Worm (Caenorhabditis elegans) whole organism, L4 larva: ENCODE measurements around the gene fat-7.
A peak's percentile ranks its signal among the peaks of the same experiment; 100 is the strongest.

Experiments
- T20F7.1 ChIP-seq: fragments of 200-800 bp; sonication (Bioruptor generic); optimal IDR thresholded peaks from 2 replicates; lab custom pipeline; 2018; ENCODE audit warnings: mild to moderate bottlenecking, missing genetic modification characterization, missing compliant biosample characterization
- Y48G9A.11 ChIP-seq: fragments of 200-800 bp; sonication (Bioruptor generic); IDR thresholded peaks from 2 replicates; pipeline ENCODE4 v1.3.6; 2022; ENCODE audit warnings: missing genetic modification reagents, missing genetic modification characterization, missing compliant biosample characterization
- aha-1 ChIP-seq: fragments of 150-350 bp; peaks from one replicate; lab custom pipeline; 2014; ENCODE audit warnings: missing biosample characterization, missing genetic modification characterization
- ceh-20 ChIP-seq: fragments of 200-800 bp; sonication (Bioruptor generic); IDR thresholded peaks from 2 replicates; pipeline ENCODE4 v1.3.6; 2022; ENCODE audit warnings: missing genetic modification reagents, missing genetic modification characterization, missing compliant biosample characterization
- ceh-28 ChIP-seq: fragments of 150-350 bp; optimal IDR thresholded peaks from 2 replicates; lab custom pipeline; 2014; ENCODE audit warnings: missing biosample characterization, missing genetic modification reagents, missing genetic modification characterization
- ceh-32 ChIP-seq: sonication (generic microtip); optimal IDR thresholded peaks from 2 replicates; lab custom pipeline; 2016; ENCODE audit warnings: mild to moderate bottlenecking, missing genetic modification characterization, missing compliant biosample characterization; ENCODE audit not compliant: poor library complexity
- ceh-62 ChIP-seq: sonication (generic microtip); optimal IDR thresholded peaks from 2 replicates; lab custom pipeline; 2017; ENCODE audit warnings: missing biosample characterization, missing genetic modification characterization
- ces-1 ChIP-seq: fragments of 150-350 bp; sonication (generic microtip); optimal IDR thresholded peaks from 4 replicates; lab custom pipeline; 2014; ENCODE audit warnings: missing biosample characterization, missing genetic modification reagents, missing genetic modification characterization
- cey-2 ChIP-seq: sonication (generic microtip); optimal IDR thresholded peaks from 3 replicates; lab custom pipeline; 2017; ENCODE audit warnings: missing genetic modification characterization, mild to moderate bottlenecking, missing compliant biosample characterization, antibody characterized with exemption, borderline replicate concordance; ENCODE audit not compliant: insufficient read depth
- daf-12 ChIP-seq: fragments of 150-350 bp; optimal IDR thresholded peaks from 2 replicates; lab custom pipeline; 2014; ENCODE audit warnings: missing biosample characterization, missing genetic modification reagents, missing genetic modification characterization
- daf-19 ChIP-seq: fragments of 200-800 bp; sonication (Bioruptor generic); conservative IDR thresholded peaks from 2 replicates; pipeline ENCODE4 v1.3.6; 2022; ENCODE audit warnings: missing genetic modification characterization, missing compliant biosample characterization
- dmd-8 ChIP-seq: fragments of 200-800 bp; sonication (Bioruptor generic); IDR thresholded peaks from 2 replicates; pipeline ENCODE4 v1.3.6; 2022; ENCODE audit warnings: missing genetic modification characterization, missing compliant biosample characterization
- dpl-1 ChIP-seq: fragments of 150-350 bp; optimal IDR thresholded peaks from 2 replicates; lab custom pipeline; 2014; ENCODE audit warnings: missing biosample characterization, missing genetic modification reagents, missing genetic modification characterization
- dve-1 ChIP-seq: sonication (generic microtip); optimal IDR thresholded peaks from 2 replicates; lab custom pipeline; 2017; ENCODE audit warnings: antibody characterized with exemption, mild to moderate bottlenecking, missing genetic modification characterization, missing compliant biosample characterization; ENCODE audit not compliant: insufficient read depth
- fos-1 ChIP-seq: fragments of 150-350 bp; optimal IDR thresholded peaks from 2 replicates; lab custom pipeline; 2014; ENCODE audit warnings: missing biosample characterization, missing genetic modification characterization
- gei-8 ChIP-seq: fragments of 200-800 bp; sonication (Bioruptor generic); optimal IDR thresholded peaks from 2 replicates; lab custom pipeline; 2018; ENCODE audit warnings: mild to moderate bottlenecking, missing genetic modification characterization, missing compliant biosample characterization
- hif-1 ChIP-seq, 2 experiments: sonication (generic microtip); optimal IDR thresholded peaks; 2 replicates each; lab custom pipeline; 2016 to 2017; ENCODE audit warnings: missing compliant biosample characterization in 2 of 2, missing genetic modification characterization in 2 of 2, missing genetic modification reagents in 2 of 2, missing genotype in 2 of 2, mild to moderate bottlenecking in 1 of 2
- hlh-30 ChIP-seq: sonication (generic microtip); optimal IDR thresholded peaks from 2 replicates; lab custom pipeline; 2017; ENCODE audit warnings: antibody characterized with exemption, mild to moderate bottlenecking, missing genetic modification characterization, missing compliant biosample characterization; ENCODE audit not compliant: insufficient read depth
- lim-7 ChIP-seq: fragments of 200-800 bp; sonication (Bioruptor generic); IDR thresholded peaks from 2 replicates; pipeline ENCODE4 v1.3.6; 2022; ENCODE audit warnings: missing genetic modification characterization, missing compliant biosample characterization
- lin-15B ChIP-seq: fragments of 150-350 bp; sonication (generic microtip); optimal IDR thresholded peaks from 3 replicates; lab custom pipeline; 2014; ENCODE audit warnings: missing biosample characterization, missing genetic modification characterization
- lir-3 ChIP-seq: sonication (generic microtip); optimal IDR thresholded peaks from 2 replicates; lab custom pipeline; 2016; ENCODE audit warnings: mild to moderate bottlenecking, missing genetic modification characterization, missing compliant biosample characterization
- mdl-1 ChIP-seq, 2 experiments: fragments of 150-350 bp in 1 of 2; sonication (generic microtip) in 1 of 2; optimal IDR thresholded peaks; 2 replicates each; lab custom pipeline; 2014 to 2017; ENCODE audit warnings: missing biosample characterization in 2 of 2, missing genetic modification characterization in 2 of 2
- mdt-29 ChIP-seq: fragments of 200-800 bp; sonication (Bioruptor generic); IDR thresholded peaks from 2 replicates; pipeline ENCODE4 v1.3.6; 2022; ENCODE audit warnings: missing genetic modification reagents, missing genetic modification characterization, missing compliant biosample characterization
- mes-2 ChIP-seq: sonication (generic microtip); optimal IDR thresholded peaks from 2 replicates; lab custom pipeline; 2016; ENCODE audit warnings: missing genotype, mild to moderate bottlenecking, missing genetic modification characterization, missing compliant biosample characterization; ENCODE audit not compliant: poor library complexity, severe bottlenecking
- nhr-102 ChIP-seq: sonication (generic microtip); optimal IDR thresholded peaks from 2 replicates; lab custom pipeline; 2016; ENCODE audit warnings: mild to moderate bottlenecking, missing genetic modification characterization, moderate library complexity, missing compliant biosample characterization
- nhr-25 ChIP-seq: sonication (generic microtip); optimal IDR thresholded peaks from 2 replicates; lab custom pipeline; 2017; ENCODE audit warnings: missing genetic modification characterization, mild to moderate bottlenecking, missing compliant biosample characterization, antibody characterized with exemption, moderate library complexity, borderline replicate concordance; ENCODE audit not compliant: insufficient read depth
- nhr-28 ChIP-seq: fragments of 150-350 bp; optimal IDR thresholded peaks from 2 replicates; lab custom pipeline; 2014; ENCODE audit warnings: missing biosample characterization, missing genetic modification characterization
- nhr-42 ChIP-seq: fragments of 200-800 bp; sonication (Bioruptor generic); IDR thresholded peaks from 2 replicates; pipeline ENCODE4 v1.3.6; 2022; ENCODE audit warnings: missing genetic modification characterization, missing compliant biosample characterization
- nhr-6 ChIP-seq: fragments of 150-350 bp; optimal IDR thresholded peaks from 2 replicates; lab custom pipeline; 2014; ENCODE audit warnings: missing biosample characterization, missing genetic modification characterization
- rbr-2 ChIP-seq: sonication (generic microtip); optimal IDR thresholded peaks from 2 replicates; lab custom pipeline; 2016; ENCODE audit warnings: missing genotype, missing genetic modification characterization, missing compliant biosample characterization
- saeg-2 ChIP-seq: fragments of 200-800 bp; sonication (Bioruptor generic); IDR thresholded peaks from 2 replicates; pipeline ENCODE4 v1.3.6; 2022; ENCODE audit warnings: missing genetic modification reagents, missing genetic modification characterization, missing compliant biosample characterization
- sdz-12 ChIP-seq: fragments of 200-800 bp; sonication (Bioruptor generic); optimal IDR thresholded peaks from 2 replicates; lab custom pipeline; 2018; ENCODE audit warnings: mild to moderate bottlenecking, missing genetic modification characterization, missing compliant biosample characterization
- skn-1 ChIP-seq: fragments of 150-350 bp; optimal IDR thresholded peaks from 2 replicates; lab custom pipeline; 2014; ENCODE audit warnings: missing biosample characterization, missing genetic modification characterization
- spr-1 ChIP-seq: sonication (generic microtip); optimal IDR thresholded peaks from 2 replicates; lab custom pipeline; 2016; ENCODE audit warnings: mild to moderate bottlenecking, missing genetic modification characterization, missing compliant biosample characterization
- unc-130 ChIP-seq: sonication (generic microtip); optimal IDR thresholded peaks from 2 replicates; lab custom pipeline; 2016; ENCODE audit warnings: missing genetic modification reagents, missing genetic modification characterization, missing compliant biosample characterization
- unc-62 ChIP-seq, 3 experiments: fragments of 150-350 bp in 1 of 3; sonication (generic microtip); optimal IDR thresholded peaks in 2 of 3; peaks in 1 of 3; 1 replicate in 1 of 3; 2 replicates in 2 of 3; lab custom pipeline; 2014 to 2017; ENCODE audit warnings: missing biosample characterization in 3 of 3, missing genetic modification characterization in 3 of 3, missing genetic modification reagents in 3 of 3, missing genotype in 1 of 3
- vab-7 ChIP-seq: fragments of 200-800 bp; sonication (Bioruptor generic); IDR thresholded peaks from 2 replicates; pipeline ENCODE4 v1.3.6; 2022; ENCODE audit warnings: missing genetic modification reagents, missing genetic modification characterization, missing compliant biosample characterization
- zfp-2 ChIP-seq: sonication (generic microtip); optimal IDR thresholded peaks from 2 replicates; lab custom pipeline; 2016; ENCODE audit warnings: mild to moderate bottlenecking, missing genetic modification characterization, missing compliant biosample characterization
- zfp-3 ChIP-seq: fragments of 200-800 bp; sonication (Bioruptor generic); conservative IDR thresholded peaks from 2 replicates; pipeline ENCODE4 v1.3.6; 2022; ENCODE audit warnings: missing genetic modification reagents, missing genetic modification characterization, missing compliant biosample characterization

The fat-7 gene

ce11 chrV:7178843-7179242 is 25.9 kb upstream of the fat-7 start, which contains the start of gene cpsf-2:
TSS of gene cpsf-2 (plus strand) at chrV:7179172.
- TF ChIP-seq aha-1 (tag; lab: Kevin White, UChicago) (peak; percentile 72), dpl-1 (peak; percentile 1), lir-3 (tag; lab: Kevin White, UChicago) (no peak), dmd-8 (GFP tag; lab: Robert Waterston, UW) (no peak), mes-2 (tag; lab: Kevin White, UChicago) (peak; percentile 47), nhr-28 (no peak)
- TF ChIP-seq, all 104 proteins: peak for 3

- no peak for TF ChIP-seq dve-1 (tag; lab: Kevin White, UChicago)
- no peak for TF ChIP-seq T20F7.1 (GFP tag; lab: Kevin White, UChicago)
- no peak for TF ChIP-seq ceh-28 (tag; lab: Kevin White, UChicago)
- no peak for TF ChIP-seq gei-8 (GFP tag; lab: Kevin White, UChicago)
- TF ChIP-seq ces-1 (GFP tag; lab: Kevin White, UChicago), result no peak
- TF ChIP-seq skn-1 (tag; lab: Kevin White, UChicago), result no peak
- TF ChIP-seq zfp-3 (GFP tag; lab: Robert Waterston, UW), result no peak
- TF ChIP-seq nhr-6 (tag; lab: Kevin White, UChicago), result no peak
- TF ChIP-seq, all 104 proteins: peak for 0
Measured at ce11 chrV:7175201-7175600, 22.3 kb upstream of the fat-7 start, which contains the start of gene lgc-39. TSS of gene lgc-39 (plus strand) at chrV:7175501.

ce11 chrV:7166709-7167108 is 13.8 kb upstream of the fat-7 start, which contains the start of gene ugt-36:
TSS of gene ugt-36 (plus strand) at chrV:7167009.
- TF ChIP-seq nhr-28 (peak; percentile 16), unc-62 (GFP tag; optimal IDR thresholded peaks at IDR 0.05 in 1 of 2; lab: Kevin White, UChicago) (no peak), unc-62 (tag; optimal IDR thresholded peaks at IDR 0.05; lab: Kevin White, UChicago) (no peak)

- TF ChIP-seq lir-3 (tag; lab: Kevin White, UChicago) (no peak), mdt-29 (no peak), hlh-30 (tag; lab: Kevin White, UChicago) (no peak), ceh-62 (tag; lab: Kevin White, UChicago) (no peak), lin-15B (tag; lab: Kevin White, UChicago) (no peak), unc-130 (no peak), ceh-32 (no peak), sdz-12 (GFP tag; lab: Kevin White, UChicago) (no peak), vab-7 (GFP tag; lab: Robert Waterston, UW) (no peak), lim-7 (GFP tag; lab: Robert Waterston, UW) (no peak), daf-12 (tag; lab: Kevin White, UChicago) (no peak), nhr-25 (tag; lab: Kevin White, UChicago) (no peak), unc-62 (GFP tag; optimal IDR thresholded peaks at IDR 0.05 in 1 of 2; lab: Kevin White, UChicago) (no peak), unc-62 (tag; optimal IDR thresholded peaks at IDR 0.05; lab: Kevin White, UChicago) (no peak), daf-19 (GFP tag; lab: Robert Waterston, UW) (no peak), zfp-2 (tag; lab: Kevin White, UChicago) (no peak), T20F7.1 (GFP tag; lab: Kevin White, UChicago) (no peak), nhr-102 (tag; lab: Kevin White, UChicago) (no peak), saeg-2 (no peak)
Measured at ce11 chrV:7164210-7164609, 11.3 kb upstream of the fat-7 start, which contains the start of gene srh-83. TSS of gene srh-83 (plus strand) at chrV:7164510.

- TF ChIP-seq mdl-1 (tag; optimal IDR thresholded peaks at IDR 0.05; lab: Kevin White, UChicago) (peak in 1 of 2 experiments; percentile 6), hif-1 (tag; optimal IDR thresholded peaks at IDR 0.05; lab: Kevin White, UChicago) (peak in 1 of 2 experiments; percentile 53), ceh-20 (peak; percentile 65; the same call in 1 of the 2 replicates), nhr-42 (no peak), cey-2 (tag; lab: Kevin White, UChicago) (no peak), nhr-102 (tag; lab: Kevin White, UChicago) (peak; percentile 90), Y48G9A.11 (no peak), spr-1 (tag; lab: Kevin White, UChicago) (no peak), T20F7.1 (GFP tag; lab: Kevin White, UChicago) (no peak), rbr-2 (tag; lab: Kevin White, UChicago) (no peak), nhr-28 (peak; percentile 92), fos-1 (tag; lab: Kevin White, UChicago) (no peak), unc-62 (GFP tag; optimal IDR thresholded peaks at IDR 0.05 in 1 of 2; lab: Kevin White, UChicago) (peak in 1 of 2 experiments; percentile 51), unc-62 (tag; optimal IDR thresholded peaks at IDR 0.05; lab: Kevin White, UChicago) (no peak)
Measured at ce11 chrV:7163477-7164114, 10.7 kb upstream of the fat-7 start, which contains the start of gene ugt-41. TSS of gene ugt-41 (minus strand) at chrV:7163595.
